Worm (Caenorhabditis elegans) whole organism, L1 larva: ENCODE data around the gene Y116A8C.25.

Experiments
- C04F5.9 ChIP-seq: sonication (generic microtip); optimal IDR thresholded peaks from 2 replicates; lab custom pipeline; 2016; ENCODE audit warnings: missing genetic modification characterization, missing compliant biosample characterization
- C34B4.2 ChIP-seq: sonication (generic microtip); optimal IDR thresholded peaks from 2 replicates; lab custom pipeline; 2017; ENCODE audit warnings: mild to moderate bottlenecking, missing genetic modification characterization, missing compliant biosample characterization
- ceh-63 ChIP-seq: fragments of 200-800 bp; sonication (Bioruptor generic); optimal IDR thresholded peaks from 2 replicates; lab custom pipeline; 2018; ENCODE audit warnings: mild to moderate bottlenecking, missing genetic modification characterization, missing compliant biosample characterization
- ceh-82 ChIP-seq, 3 experiments: fragments of 150-350 bp in 1 of 3; sonication (generic microtip) in 2 of 3; optimal IDR thresholded peaks; 2 replicates each; lab custom pipeline; 2014 to 2017; ENCODE audit warnings: missing biosample characterization in 3 of 3, missing genetic modification characterization in 3 of 3
- ceh-90 ChIP-seq: sonication (generic microtip); optimal IDR thresholded peaks from 2 replicates; lab custom pipeline; 2016; ENCODE audit warnings: missing genetic modification characterization, missing compliant biosample characterization
- dpl-1 ChIP-seq, 3 experiments: fragments of 150-350 bp in 2 of 3; sonication (generic microtip) in 1 of 3; optimal IDR thresholded peaks; 2 replicates each; lab custom pipeline; 2014 to 2017; ENCODE audit warnings: missing biosample characterization in 3 of 3, missing genetic modification characterization in 3 of 3, missing genetic modification reagents in 3 of 3
- dsc-1 ChIP-seq: sonication (generic microtip); optimal IDR thresholded peaks from 2 replicates; lab custom pipeline; 2016; ENCODE audit warnings: mild to moderate bottlenecking, missing genetic modification characterization, missing compliant biosample characterization
- fkh-10 ChIP-seq: sonication (generic microtip); optimal IDR thresholded peaks from 2 replicates; lab custom pipeline; 2017; ENCODE audit warnings: missing biosample characterization, missing genetic modification reagents, missing genetic modification characterization
- hlh-17 ChIP-seq: fragments of 200-800 bp; sonication (Bioruptor generic); optimal IDR thresholded peaks from 2 replicates; lab custom pipeline; 2018; ENCODE audit warnings: missing genetic modification characterization, mild to moderate bottlenecking, missing compliant biosample characterization, moderate library complexity, borderline replicate concordance
- hpl-2 ChIP-seq: fragments of 150-350 bp; optimal IDR thresholded peaks from 2 replicates; lab custom pipeline; 2014; ENCODE audit warnings: missing biosample characterization, missing genetic modification reagents, missing genetic modification characterization
- isw-1 ChIP-seq: fragments of 200-800 bp; sonication (Bioruptor generic); IDR thresholded peaks from 2 replicates; pipeline ENCODE4 v1.3.6; 2022; ENCODE audit warnings: missing genetic modification characterization, missing compliant biosample characterization
- lin-14 ChIP-seq: fragments of 200-800 bp; sonication (Bioruptor generic); optimal IDR thresholded peaks from 2 replicates; lab custom pipeline; 2018; ENCODE audit warnings: mild to moderate bottlenecking, missing genetic modification characterization, moderate library complexity, missing compliant biosample characterization
- lin-39 ChIP-seq: fragments of 150-350 bp; optimal IDR thresholded peaks from 2 replicates; lab custom pipeline; 2014; ENCODE audit warnings: missing biosample characterization, missing genetic modification reagents, missing genetic modification characterization
- lir-3 ChIP-seq: sonication (generic microtip); optimal IDR thresholded peaks from 2 replicates; lab custom pipeline; 2016; ENCODE audit warnings: mild to moderate bottlenecking, missing genetic modification characterization, moderate library complexity, missing compliant biosample characterization; ENCODE audit not compliant: poor library complexity
- lsy-2 ChIP-seq, 2 experiments: fragments of 150-350 bp; optimal IDR thresholded peaks; 2 replicates each; lab custom pipeline; 2014; ENCODE audit warnings: missing biosample characterization in 2 of 2, missing genetic modification characterization in 2 of 2
- mab-9 ChIP-seq: fragments of 200-800 bp; sonication (Bioruptor generic); IDR thresholded peaks from 2 replicates; pipeline ENCODE4 v1.3.6; 2022; ENCODE audit warnings: missing genetic modification reagents, missing genetic modification characterization, missing compliant biosample characterization
- mdl-1 ChIP-seq, 2 experiments: fragments of 150-350 bp; optimal IDR thresholded peaks; 2 replicates each; lab custom pipeline; 2014 to 2017; ENCODE audit warnings: missing biosample characterization in 2 of 2, missing genetic modification characterization in 2 of 2, inconsistent platforms in 1 of 2
- mef-2 ChIP-seq: fragments of 150-350 bp; optimal IDR thresholded peaks from 2 replicates; lab custom pipeline; 2014; ENCODE audit warnings: missing biosample characterization, missing genetic modification characterization
- nhr-47 ChIP-seq: sonication (generic microtip); optimal IDR thresholded peaks from 2 replicates; lab custom pipeline; 2016; ENCODE audit warnings: mild to moderate bottlenecking, missing genetic modification characterization, moderate library complexity, missing compliant biosample characterization
- nhr-71 ChIP-seq: sonication (generic microtip); optimal IDR thresholded peaks from 2 replicates; lab custom pipeline; 2016; ENCODE audit warnings: mild to moderate bottlenecking, missing genetic modification characterization, moderate library complexity, missing compliant biosample characterization
- nhr-77 ChIP-seq: fragments of 150-350 bp; optimal IDR thresholded peaks from 2 replicates; lab custom pipeline; 2014; ENCODE audit warnings: missing biosample characterization, missing genetic modification characterization
- nhr-84 ChIP-seq: sonication (generic microtip); optimal IDR thresholded peaks from 2 replicates; lab custom pipeline; 2017; ENCODE audit warnings: missing biosample characterization, missing genetic modification characterization
- nhr-85 ChIP-seq: sonication (generic microtip); peaks from one replicate; lab custom pipeline; 2016; ENCODE audit warnings: missing genetic modification characterization, inconsistent platforms, missing compliant biosample characterization
- pag-3 ChIP-seq: sonication (generic microtip); optimal IDR thresholded peaks from 2 replicates; lab custom pipeline; 2017; ENCODE audit warnings: missing genetic modification characterization, mild to moderate bottlenecking, missing compliant biosample characterization, antibody characterized with exemption, borderline replicate concordance; ENCODE audit not compliant: insufficient read depth
- pqm-1 ChIP-seq: sonication (generic microtip); optimal IDR thresholded peaks from 3 replicates; lab custom pipeline; 2017; ENCODE audit warnings: missing biosample characterization, missing genetic modification characterization
- rnt-1 ChIP-seq: sonication (generic microtip); optimal IDR thresholded peaks from 2 replicates; lab custom pipeline; 2016; ENCODE audit warnings: mild to moderate bottlenecking, missing genetic modification characterization, moderate library complexity, missing compliant biosample characterization
- snu-23 ChIP-seq: sonication (generic microtip); optimal IDR thresholded peaks from 2 replicates; lab custom pipeline; 2016; ENCODE audit warnings: missing genetic modification characterization, missing compliant biosample characterization
- sup-37 ChIP-seq: fragments of 200-800 bp; sonication (Bioruptor generic); optimal IDR thresholded peaks from 2 replicates; lab custom pipeline; 2018; ENCODE audit warnings: mild to moderate bottlenecking, missing genetic modification characterization, missing compliant biosample characterization
- swsn-7 ChIP-seq: sonication (generic microtip); optimal IDR thresholded peaks from 2 replicates; lab custom pipeline; 2016; ENCODE audit warnings: missing genetic modification characterization, missing compliant biosample characterization
- unc-86 ChIP-seq: sonication (generic microtip); optimal IDR thresholded peaks from 2 replicates; lab custom pipeline; 2016; ENCODE audit warnings: missing genetic modification characterization, missing compliant biosample characterization

Y116A8C.25 gene

DNA sequence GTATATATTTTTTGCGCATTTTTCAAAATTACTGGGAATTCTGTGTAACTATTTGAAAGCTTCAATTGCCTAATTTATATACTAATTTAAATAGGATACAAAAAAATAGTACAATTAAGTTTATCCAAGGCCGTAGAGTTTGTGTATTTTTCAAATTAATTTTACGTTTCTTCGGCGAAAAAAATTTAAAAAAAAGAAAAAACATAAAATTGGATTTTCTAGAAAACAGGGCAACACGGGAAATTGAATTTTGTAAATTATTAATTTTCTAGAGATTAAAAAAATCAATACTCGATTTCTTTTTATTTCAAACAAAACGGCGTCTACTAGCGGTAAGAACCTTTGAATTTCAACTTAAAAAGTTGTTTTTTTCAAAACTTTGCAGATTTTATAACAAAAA lies 25.3 kb downstream of the Y116A8C.25 start, which contains the start of gene Y116A8C.23:
Y116A8C.23 (plus strand) TSS at position 301 of the 400 bp plus-strand sequence.
- no peak for TF ChIP-seq ceh-82 (tag; optimal IDR thresholded peaks at IDR 0.05; lab: Kevin White, UChicago)

DNA sequence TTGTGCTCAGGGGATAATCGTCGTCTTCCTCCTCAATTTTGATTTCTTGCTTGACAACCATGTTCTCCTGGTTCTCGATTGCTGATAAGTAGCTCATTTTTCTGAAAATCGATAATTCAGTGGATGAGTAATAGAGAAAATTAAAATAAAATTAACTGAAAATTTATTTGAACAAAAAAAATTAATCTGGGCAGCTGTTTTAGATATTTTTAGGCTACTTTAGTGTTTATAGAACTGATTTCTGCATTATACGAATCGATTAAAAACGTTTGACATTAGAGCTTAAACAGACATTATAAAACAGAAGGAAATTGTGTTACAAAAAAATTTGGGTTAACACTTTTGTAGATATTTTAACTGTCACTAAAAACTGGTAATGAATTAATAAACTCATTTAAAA lies 30.3 kb downstream of the Y116A8C.25 start, which contains the start of gene athp-3:
athp-3 (minus strand) TSS at position 101 of the 400 bp plus-strand sequence.
- TF ChIP-seq rnt-1 (tag; lab: Kevin White, UChicago), result no peak
- TF ChIP-seq lir-3, result no peak
- no peak for TF ChIP-seq lin-14 (GFP tag; lab: Kevin White, UChicago)
- no peak for TF ChIP-seq snu-23 (GFP tag; lab: Kevin White, UChicago)
- TF ChIP-seq ceh-63 (GFP tag; lab: Kevin White, UChicago), result no peak
- no peak for TF ChIP-seq C34B4.2

DNA sequence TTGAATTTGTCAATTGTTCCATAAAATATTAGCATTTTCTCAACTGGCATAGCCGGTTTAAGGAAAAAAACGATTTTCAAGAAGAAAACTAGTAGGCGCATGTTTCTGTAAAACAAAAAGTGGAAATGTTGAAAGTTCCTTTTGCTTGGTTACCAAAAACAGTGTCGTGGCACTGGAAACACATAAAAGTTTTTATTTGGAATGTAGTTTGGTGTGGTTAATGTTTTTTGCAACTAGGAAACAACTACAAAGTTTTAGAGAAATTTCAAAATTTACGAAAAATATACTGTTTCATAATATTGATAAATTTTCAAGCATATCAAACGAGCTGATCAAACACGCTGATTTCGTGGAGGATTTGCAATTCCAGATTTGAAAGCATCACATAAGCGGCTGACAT lies 32.9 kb downstream of the Y116A8C.25 start, which contains the start of gene clec-195:
clec-195 (minus strand) TSS at position 101 of the 400 bp plus-strand sequence.
- no peak for TF ChIP-seq sup-37 (GFP tag; lab: Kevin White, UChicago)
- no peak for TF ChIP-seq lin-39 (tag; lab: Kevin White, UChicago)
- TF ChIP-seq pag-3 (tag; lab: Kevin White, UChicago), result no peak
- TF ChIP-seq swsn-7, result no peak
- TF ChIP-seq nhr-84, result no peak
- no peak for TF ChIP-seq mab-9
- no peak for TF ChIP-seq isw-1
- no peak for TF ChIP-seq dsc-1 (tag; lab: Kevin White, UChicago)
- TF ChIP-seq hpl-2 (GFP tag; lab: Kevin White, UChicago), result no peak
- no peak for TF ChIP-seq unc-86 (tag; lab: Kevin White, UChicago)
- TF ChIP-seq nhr-71 (tag; lab: Kevin White, UChicago), result no peak
- no peak for TF ChIP-seq mef-2
- TF ChIP-seq hlh-17 (GFP tag; lab: Kevin White, UChicago), result no peak
- no peak for TF ChIP-seq C04F5.9
- no peak for TF ChIP-seq pqm-1 (tag; lab: Kevin White, UChicago)

- no peak for TF ChIP-seq ceh-90 (tag; lab: Kevin White, UChicago)
- TF ChIP-seq hlh-17 (GFP tag; lab: Kevin White, UChicago), result no peak
- no peak for TF ChIP-seq dpl-1 (GFP tag; optimal IDR thresholded peaks at IDR 0.05; lab: Kevin White, UChicago)
- TF ChIP-seq fkh-10, result no peak
- no peak for TF ChIP-seq nhr-71 (tag; lab: Kevin White, UChicago)
- no peak for TF ChIP-seq lsy-2 (tag; optimal IDR thresholded peaks at IDR 0.05; lab: Kevin White, UChicago)
- TF ChIP-seq, all 84 proteins: peak for 0
These were observed 37.9 kb downstream of the Y116A8C.25 start, which contains the start of gene Y116A8C.20 for ce11 chrIV:17040618-17041017. Y116A8C.20 (plus strand) TSS chrIV:17040918.

DNA sequence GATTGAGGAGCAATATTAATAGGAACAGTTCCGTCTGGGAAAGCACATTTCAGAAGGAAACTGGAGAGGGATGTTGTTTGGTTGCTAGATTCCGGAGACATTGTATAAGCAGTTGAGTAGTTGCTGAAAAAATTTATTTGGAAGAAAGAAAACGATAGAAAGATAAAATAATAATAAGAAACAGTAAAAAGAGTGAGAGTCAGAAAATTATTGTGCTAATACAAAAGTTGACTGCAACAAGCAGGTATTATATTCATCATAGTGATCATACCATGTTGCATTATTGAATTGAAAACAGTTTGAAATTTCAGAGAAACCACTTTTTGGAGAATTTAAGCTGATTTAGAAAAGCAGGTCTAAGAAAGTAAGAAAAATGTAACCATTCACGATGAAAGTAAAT lies 39.0 kb downstream of the Y116A8C.25 start, which contains the start of gene Y116A8C.19:
Y116A8C.19 (minus strand) TSS at position 101 of the 400 bp plus-strand sequence.
- TF ChIP-seq nhr-47 (tag; lab: Kevin White, UChicago), result no peak

DNA sequence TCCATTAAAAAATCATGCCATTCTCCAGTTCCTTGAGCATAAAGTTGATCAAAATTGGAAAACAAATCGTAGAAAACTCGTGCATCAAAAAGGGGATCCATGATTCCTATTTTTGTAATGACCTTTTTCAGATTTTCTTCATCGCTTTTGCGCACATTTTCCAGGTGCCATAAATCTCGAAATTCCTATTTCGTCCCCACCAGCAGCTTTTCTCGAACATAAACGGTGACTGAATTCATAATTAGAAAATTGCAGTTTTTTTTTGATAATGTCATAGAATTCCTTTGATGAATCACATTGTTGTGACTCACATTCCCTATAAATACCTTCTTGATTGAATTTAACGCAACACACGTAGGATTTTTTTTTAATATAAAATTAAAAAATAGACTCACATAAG lies 48.1 kb downstream of the Y116A8C.25 start, which contains the start of gene nhr-229:
nhr-229 (minus strand) TSS at position 101 of the 400 bp plus-strand sequence.
- peak; percentile 17 for TF ChIP-seq nhr-85 (tag; lab: Kevin White, UChicago)
- no peak for TF ChIP-seq unc-86 (tag; lab: Kevin White, UChicago)
- TF ChIP-seq mdl-1 (tag; optimal IDR thresholded peaks at IDR 0.05; lab: Kevin White, UChicago), result no peak
- TF ChIP-seq nhr-77 (tag; lab: Kevin White, UChicago), result no peak
- no peak for TF ChIP-seq pag-3 (tag; lab: Kevin White, UChicago)
